Worm (Caenorhabditis elegans): ENCODE results near the gene vps-60.

The vps-60 gene

ce11 chrV:8606099-8606696 is at the start of gene vps-60:
Gene vps-60 (minus strand): TSS chrV:8606128.
- peak; percentile 61 for TF ChIP-seq unc-55 (GFP tag; optimal IDR thresholded peaks at IDR 0.05)
- TF ChIP-seq pha-4 (tag; optimal IDR thresholded peaks at IDR 0.05): no peak
- TF ChIP-seq sdc-2 (tag; optimal IDR thresholded peaks at IDR 0.05): peak; percentile 32
- peak; percentile 3 for TF ChIP-seq che-1 (tag; optimal IDR thresholded peaks at IDR 0.05)
- TF ChIP-seq ceh-2 (tag; optimal IDR thresholded peaks at IDR 0.05): peak; percentile 13
- peak; percentile 69 for TF ChIP-seq ceh-34 (tag; optimal IDR thresholded peaks at IDR 0.05)
- TF ChIP-seq fkh-6 (tag; optimal IDR thresholded peaks at IDR 0.05): no peak
- TF ChIP-seq sox-4 (tag; optimal IDR thresholded peaks at IDR 0.05): no peak
- TF ChIP-seq unc-3 (GFP tag; conservative IDR thresholded peaks at IDR 0.05): no peak
- TF ChIP-seq unc-3 (tag; optimal IDR thresholded peaks at IDR 0.05): peak; percentile 4
- no peak for TF ChIP-seq ttx-3 (tag; optimal IDR thresholded peaks at IDR 0.05)
- TF ChIP-seq lim-6 (tag; optimal IDR thresholded peaks at IDR 0.05): no peak
- TF ChIP-seq ref-2 (tag; optimal IDR thresholded peaks at IDR 0.05): peak; percentile 72
- TF ChIP-seq ceh-18 (tag; optimal IDR thresholded peaks at IDR 0.05): peak; percentile 89
- no peak for TF ChIP-seq npax-4 (tag; optimal IDR thresholded peaks at IDR 0.05)
- peak; percentile 48 for TF ChIP-seq dve-1 (tag; optimal IDR thresholded peaks at IDR 0.05)
- no peak for TF ChIP-seq ceh-31 (tag; optimal IDR thresholded peaks at IDR 0.05)
- TF ChIP-seq tbx-2 (tag; optimal IDR thresholded peaks at IDR 0.05): peak; percentile 76
- no peak for TF ChIP-seq K02D7.2 (tag; optimal IDR thresholded peaks at IDR 0.05)
- no peak for TF ChIP-seq hlh-6 (tag; optimal IDR thresholded peaks at IDR 0.05)
- TF ChIP-seq hlh-30 (tag; optimal IDR thresholded peaks at IDR 0.05; ENCODE audit: insufficient read depth): peak; percentile 59
- no peak for TF ChIP-seq nhr-232 (tag; optimal IDR thresholded peaks at IDR 0.05)
- TF ChIP-seq ahr-1 (tag; optimal IDR thresholded peaks at IDR 0.05): no peak
- TF ChIP-seq zip-5 (tag; optimal IDR thresholded peaks at IDR 0.05): no peak
- TF ChIP-seq nfya-1 (tag; optimal IDR thresholded peaks at IDR 0.05): peak; percentile 90
- TF ChIP-seq unc-86 (tag; optimal IDR thresholded peaks at IDR 0.05): peak; percentile 9
- TF ChIP-seq ceh-9 (tag; optimal IDR thresholded peaks at IDR 0.05): no peak
- TF ChIP-seq gmeb-2 (tag; optimal IDR thresholded peaks at IDR 0.05): no peak
- TF ChIP-seq syd-9 (tag; optimal IDR thresholded peaks at IDR 0.05): no peak
- TF ChIP-seq pax-1 (tag; optimal IDR thresholded peaks at IDR 0.05): peak; percentile 9
- TF ChIP-seq pqm-1 (tag; optimal IDR thresholded peaks at IDR 0.05): peak; percentile 51
- no peak for TF ChIP-seq madf-2 (tag; optimal IDR thresholded peaks at IDR 0.05)
- peak; percentile 82 for TF ChIP-seq ceh-14 (tag; optimal IDR thresholded peaks at IDR 0.05)
- TF ChIP-seq ets-4 (tag; optimal IDR thresholded peaks at IDR 0.05): peak; percentile 34
- TF ChIP-seq elt-2 (tag; optimal IDR thresholded peaks at IDR 0.05): peak; percentile 80
- peak; percentile 88 for TF ChIP-seq unc-42 (tag; optimal IDR thresholded peaks at IDR 0.05)
- TF ChIP-seq dmd-4 (tag; optimal IDR thresholded peaks at IDR 0.05; ENCODE audit: borderline replicate concordance): no peak
- no peak for TF ChIP-seq C08G9.2 (tag; optimal IDR thresholded peaks at IDR 0.05)
- no peak for TF ChIP-seq pha-2 (tag; optimal IDR thresholded peaks at IDR 0.05)
- TF ChIP-seq hlh-13 (GFP tag; optimal IDR thresholded peaks at IDR 0.05): no peak
- no peak for TF ChIP-seq C38D4.7 (GFP tag; optimal IDR thresholded peaks at IDR 0.05)
- TF ChIP-seq pros-1 (tag; optimal IDR thresholded peaks at IDR 0.05): no peak
- no peak for TF ChIP-seq pag-3 (tag; optimal IDR thresholded peaks at IDR 0.05; ENCODE audit: borderline replicate concordance)
- TF ChIP-seq rnt-1 (tag; optimal IDR thresholded peaks at IDR 0.05): peak; percentile 58
- peak; percentile 7 for TF ChIP-seq ztf-16 (tag; optimal IDR thresholded peaks at IDR 0.05)
